Worm (Caenorhabditis elegans) whole organism, L3 larva: Measurements from ENCODE around the gene sec-24.1.
A peak's percentile ranks its signal among the peaks of the same experiment; 100 is the strongest.

Experiments
- R02D3.7 ChIP-seq: fragments of 150-350 bp; optimal IDR thresholded peaks from 2 replicates; lab custom pipeline; 2014; ENCODE audit warnings: missing biosample characterization, missing genetic modification characterization
- ZK546.5 ChIP-seq: sonication (generic microtip); optimal IDR thresholded peaks from 2 replicates; lab custom pipeline; 2017; ENCODE audit warnings: missing biosample characterization, missing genetic modification characterization
- aly-2 ChIP-seq: fragments of 150-350 bp; optimal IDR thresholded peaks from 2 replicates; lab custom pipeline; 2014; ENCODE audit warnings: missing biosample characterization, missing genetic modification characterization
- ama-1 ChIP-seq: fragments of 150-350 bp; optimal IDR thresholded peaks from 2 replicates; lab custom pipeline; 2018
- ceh-16 ChIP-seq: sonication (generic microtip); optimal IDR thresholded peaks from 2 replicates; lab custom pipeline; 2017; ENCODE audit warnings: missing biosample characterization, missing genetic modification characterization
- ceh-28 ChIP-seq: fragments of 150-350 bp; optimal IDR thresholded peaks from 2 replicates; lab custom pipeline; 2014; ENCODE audit warnings: missing biosample characterization, missing genetic modification reagents, missing genetic modification characterization
- ceh-82 ChIP-seq: fragments of 150-350 bp; optimal IDR thresholded peaks from 2 replicates; lab custom pipeline; 2014; ENCODE audit warnings: missing biosample characterization, missing genetic modification characterization
- ceh-9 ChIP-seq: sonication (generic microtip); optimal IDR thresholded peaks from 2 replicates; lab custom pipeline; 2018; ENCODE audit warnings: missing biosample characterization, missing genetic modification characterization
- daf-12 ChIP-seq: fragments of 150-350 bp; optimal IDR thresholded peaks from 2 replicates; lab custom pipeline; 2014; ENCODE audit warnings: missing biosample characterization, missing genetic modification reagents, missing genetic modification characterization
- egl-27 ChIP-seq: sonication (generic microtip); optimal IDR thresholded peaks from 4 replicates; lab custom pipeline; 2017; ENCODE audit warnings: missing biosample characterization, missing genetic modification reagents, missing genetic modification characterization
- egl-5 ChIP-seq: fragments of 150-350 bp; optimal IDR thresholded peaks from 2 replicates; lab custom pipeline; 2017; ENCODE audit warnings: missing biosample characterization, missing genetic modification reagents, missing genetic modification characterization, inconsistent platforms
- elt-1 ChIP-seq: fragments of 150-350 bp; optimal IDR thresholded peaks from 2 replicates; lab custom pipeline; 2014; ENCODE audit warnings: missing biosample characterization, missing genetic modification characterization
- elt-2 ChIP-seq: sonication (generic microtip); optimal IDR thresholded peaks from 2 replicates; lab custom pipeline; 2016; ENCODE audit warnings: missing genetic modification reagents, mild to moderate bottlenecking, missing genetic modification characterization, missing compliant biosample characterization
- elt-3 ChIP-seq, 3 experiments: fragments of 150-350 bp in 1 of 3; sonication (generic microtip) in 2 of 3; optimal IDR thresholded peaks; 2 replicates in 2 of 3; 4 replicates in 1 of 3; lab custom pipeline; 2014 to 2017; ENCODE audit warnings: missing biosample characterization in 3 of 3, missing genetic modification characterization in 3 of 3
- eor-1 ChIP-seq, 2 experiments: fragments of 150-350 bp; optimal IDR thresholded peaks; 2 replicates each; lab custom pipeline; 2014 to 2018; ENCODE audit warnings: missing biosample characterization in 2 of 2, missing genetic modification characterization in 2 of 2
- fkh-10 ChIP-seq: sonication (generic microtip); optimal IDR thresholded peaks from 2 replicates; lab custom pipeline; 2017; ENCODE audit warnings: missing biosample characterization, missing genetic modification reagents, missing genetic modification characterization
- fkh-2 ChIP-seq: fragments of 150-350 bp; optimal IDR thresholded peaks from 2 replicates; lab custom pipeline; 2014; ENCODE audit warnings: missing biosample characterization, missing genetic modification reagents, missing genetic modification characterization
- fos-1 ChIP-seq: fragments of 150-350 bp; optimal IDR thresholded peaks from 2 replicates; lab custom pipeline; 2014; ENCODE audit warnings: missing biosample characterization, missing genetic modification characterization
- hmg-11 ChIP-seq: sonication (generic microtip); optimal IDR thresholded peaks from 2 replicates; lab custom pipeline; 2016; ENCODE audit warnings: missing genetic modification characterization, missing compliant biosample characterization
- jun-1 ChIP-seq: fragments of 150-350 bp; optimal IDR thresholded peaks from 2 replicates; lab custom pipeline; 2014; ENCODE audit warnings: missing biosample characterization, missing genetic modification reagents, missing genetic modification characterization
- lin-15B ChIP-seq: fragments of 150-350 bp; optimal IDR thresholded peaks from 2 replicates; lab custom pipeline; 2014; ENCODE audit warnings: missing biosample characterization, missing genetic modification characterization
- lin-39 ChIP-seq: fragments of 150-350 bp; optimal IDR thresholded peaks from 2 replicates; lab custom pipeline; 2018; ENCODE audit warnings: missing biosample characterization, missing genetic modification reagents, missing genetic modification characterization
- lsy-12 ChIP-seq: sonication (generic microtip); optimal IDR thresholded peaks from 2 replicates; lab custom pipeline; 2016; ENCODE audit warnings: mild to moderate bottlenecking, missing genetic modification characterization, missing compliant biosample characterization
- mdl-1 ChIP-seq: fragments of 150-350 bp; optimal IDR thresholded peaks from 2 replicates; lab custom pipeline; 2014; ENCODE audit warnings: missing biosample characterization, missing genetic modification characterization
- mml-1 ChIP-seq: fragments of 150-350 bp; sonication (generic microtip); optimal IDR thresholded peaks from 3 replicates; lab custom pipeline; 2014; ENCODE audit warnings: missing biosample characterization, missing genetic modification characterization
- nfya-1 ChIP-seq: sonication (generic microtip); optimal IDR thresholded peaks from 2 replicates; lab custom pipeline; 2017; ENCODE audit warnings: missing genetic modification characterization, mild to moderate bottlenecking, missing compliant biosample characterization, antibody characterized with exemption, moderate library complexity; ENCODE audit not compliant: insufficient read depth
- nhr-11 ChIP-seq: fragments of 150-350 bp; optimal IDR thresholded peaks from 2 replicates; lab custom pipeline; 2014; ENCODE audit warnings: missing biosample characterization, missing genetic modification characterization
- nhr-12 ChIP-seq: fragments of 150-350 bp; optimal IDR thresholded peaks from 2 replicates; lab custom pipeline; 2014; ENCODE audit warnings: missing biosample characterization, missing genetic modification characterization
- nhr-23 ChIP-seq: fragments of 150-350 bp; optimal IDR thresholded peaks from 2 replicates; lab custom pipeline; 2014; ENCODE audit warnings: missing biosample characterization, missing genetic modification reagents, missing genetic modification characterization
- nhr-237 ChIP-seq: fragments of 150-350 bp; optimal IDR thresholded peaks from 2 replicates; lab custom pipeline; 2014; ENCODE audit warnings: missing biosample characterization, missing genetic modification characterization
- nhr-25 ChIP-seq: sonication (generic microtip); optimal IDR thresholded peaks from 2 replicates; lab custom pipeline; 2017; ENCODE audit warnings: missing biosample characterization, missing genetic modification characterization
- nhr-28 ChIP-seq: fragments of 150-350 bp; optimal IDR thresholded peaks from 2 replicates; lab custom pipeline; 2014; ENCODE audit warnings: missing biosample characterization, missing genetic modification characterization
- nhr-43 ChIP-seq: sonication (generic microtip); optimal IDR thresholded peaks from 2 replicates; lab custom pipeline; 2016; ENCODE audit warnings: mild to moderate bottlenecking, missing genetic modification characterization, missing compliant biosample characterization; ENCODE audit not compliant: poor library complexity, severe bottlenecking
- nhr-67 ChIP-seq: fragments of 150-350 bp; optimal IDR thresholded peaks from 2 replicates; lab custom pipeline; 2014; ENCODE audit warnings: missing biosample characterization, missing genetic modification characterization
- nhr-76 ChIP-seq: fragments of 150-350 bp; sonication (generic microtip); optimal IDR thresholded peaks from 5 replicates; lab custom pipeline; 2014; ENCODE audit warnings: missing biosample characterization, missing genetic modification characterization
- nhr-77 ChIP-seq: fragments of 150-350 bp; optimal IDR thresholded peaks from 2 replicates; lab custom pipeline; 2014; ENCODE audit warnings: missing biosample characterization, missing genetic modification characterization
- pha-4 ChIP-seq: fragments of 150-350 bp; optimal IDR thresholded peaks from 2 replicates; lab custom pipeline; 2014; ENCODE audit warnings: missing biosample characterization, missing genetic modification reagents, missing genetic modification characterization
- pqm-1 ChIP-seq: fragments of 150-350 bp; optimal IDR thresholded peaks from 2 replicates; lab custom pipeline; 2017; ENCODE audit warnings: missing biosample characterization, missing genetic modification characterization, inconsistent platforms
- sea-2 ChIP-seq: fragments of 150-350 bp; sonication (generic microtip); optimal IDR thresholded peaks from 4 replicates; lab custom pipeline; 2014; ENCODE audit warnings: missing biosample characterization, missing genetic modification reagents, missing genetic modification characterization
- skn-1 ChIP-seq: fragments of 150-350 bp; optimal IDR thresholded peaks from 2 replicates; lab custom pipeline; 2014; ENCODE audit warnings: missing biosample characterization, missing genetic modification characterization
- snpc-4 ChIP-seq: fragments of 150-350 bp; optimal IDR thresholded peaks from 2 replicates; lab custom pipeline; 2014; ENCODE audit warnings: missing biosample characterization, missing genetic modification characterization
- tbx-2 ChIP-seq: sonication (generic microtip); optimal IDR thresholded peaks from 2 replicates; lab custom pipeline; 2016; ENCODE audit warnings: mild to moderate bottlenecking, missing genetic modification characterization, missing compliant biosample characterization
- unc-39 ChIP-seq: sonication (generic microtip); optimal IDR thresholded peaks from 4 replicates; lab custom pipeline; 2017; ENCODE audit warnings: missing biosample characterization, missing genetic modification characterization
- unc-62 ChIP-seq: fragments of 150-350 bp; sonication (generic microtip); optimal IDR thresholded peaks from 4 replicates; lab custom pipeline; 2014; ENCODE audit warnings: missing biosample characterization, missing genetic modification reagents, missing genetic modification characterization
- zag-1 ChIP-seq: fragments of 150-350 bp; optimal IDR thresholded peaks from 2 replicates; lab custom pipeline; 2014; ENCODE audit warnings: missing biosample characterization, missing genetic modification characterization
- ztf-11 ChIP-seq: fragments of 150-350 bp; optimal IDR thresholded peaks from 2 replicates; lab custom pipeline; 2014; ENCODE audit warnings: missing biosample characterization, missing genetic modification characterization
- ztf-4 ChIP-seq: fragments of 150-350 bp; optimal IDR thresholded peaks from 2 replicates; lab custom pipeline; 2014; ENCODE audit warnings: missing biosample characterization, missing genetic modification characterization

Gene sec-24.1

ce11 chrIV:11566146-11566545 is at the start of gene sec-24.1:
sec-24.1 (minus strand) TSS chrIV:11566194.
- TF ChIP-seq ztf-4 (tag; lab: Kevin White, UChicago) (no peak), elt-2 (tag; lab: Kevin White, UChicago) (peak; percentile 54), ceh-9 (tag; lab: Kevin White, UChicago) (no peak), lin-39 (peak; percentile 88), mml-1 (no peak), eor-1 (tag; optimal IDR thresholded peaks at IDR 0.05; lab: Kevin White, UChicago) (no peak), aly-2 (tag; lab: Kevin White, UChicago) (peak; percentile 63), hmg-11 (tag; lab: Kevin White, UChicago) (peak; percentile 89), ceh-16 (tag; lab: Kevin White, UChicago) (no peak), nhr-12 (tag; lab: Kevin White, UChicago) (no peak), skn-1 (tag; lab: Kevin White, UChicago) (peak; percentile 86), daf-12 (tag; lab: Kevin White, UChicago) (no peak), fos-1 (tag; lab: Kevin White, UChicago) (peak; percentile 31), egl-5 (tag; lab: Kevin White, UChicago) (peak; percentile 58), zag-1 (peak; percentile 15), nhr-237 (tag; lab: Kevin White, UChicago) (no peak), nfya-1 (peak; percentile 97), nhr-11 (tag; lab: Kevin White, UChicago) (no peak), R02D3.7 (peak; percentile 87), nhr-23 (tag; lab: Kevin White, UChicago) (peak; percentile 93), nhr-25 (tag; lab: Kevin White, UChicago) (peak; percentile 84), lsy-12 (tag; lab: Kevin White, UChicago) (peak; percentile 89), lin-15B (tag; lab: Kevin White, UChicago) (peak; percentile 78), elt-3 (tag; optimal IDR thresholded peaks at IDR 0.05; lab: Kevin White, UChicago) (peak in 1 of 3 experiments; percentile 67), elt-1 (peak; percentile 40), ztf-11 (no peak), nhr-77 (tag; lab: Kevin White, UChicago) (peak; percentile 72), fkh-2 (tag; lab: Kevin White, UChicago) (no peak), ama-1 (no peak), mdl-1 (peak; percentile 36), nhr-76 (tag; lab: Kevin White, UChicago) (no peak), nhr-43 (peak; percentile 93), pqm-1 (peak; percentile 65), ceh-82 (tag; lab: Kevin White, UChicago) (peak; percentile 90), fkh-10 (GFP tag; lab: Kevin White, UChicago) (peak; percentile 47), egl-27 (tag; lab: Kevin White, UChicago) (no peak), tbx-2 (tag; lab: Kevin White, UChicago) (peak; percentile 61), jun-1 (tag; lab: Kevin White, UChicago) (peak; percentile 68), ZK546.5 (no peak), pha-4 (peak; percentile 94), unc-62 (GFP tag; lab: Kevin White, UChicago) (no peak), nhr-67 (tag; lab: Kevin White, UChicago) (no peak), nhr-28 (tag; lab: Kevin White, UChicago) (no peak), unc-39 (tag; lab: Kevin White, UChicago) (no peak), snpc-4 (peak; percentile 67), sea-2 (GFP tag; lab: Kevin White, UChicago) (no peak), ceh-28 (tag; lab: Kevin White, UChicago) (peak; percentile 78)
